Worm (Caenorhabditis elegans) whole organism, L3 larva: ENCODE measurements around the gene F10D7.5.

Experiments
- ceh-28 ChIP-seq: fragments of 150-350 bp; optimal IDR thresholded peaks from 2 replicates; lab custom pipeline; 2014; ENCODE audit warnings: missing biosample characterization, missing genetic modification reagents, missing genetic modification characterization
- elt-2 ChIP-seq: sonication (generic microtip); optimal IDR thresholded peaks from 2 replicates; lab custom pipeline; 2016; ENCODE audit warnings: missing genetic modification reagents, mild to moderate bottlenecking, missing genetic modification characterization, missing compliant biosample characterization
- fos-1 ChIP-seq: fragments of 150-350 bp; optimal IDR thresholded peaks from 2 replicates; lab custom pipeline; 2014; ENCODE audit warnings: missing biosample characterization, missing genetic modification characterization
- mdl-1 ChIP-seq: fragments of 150-350 bp; optimal IDR thresholded peaks from 2 replicates; lab custom pipeline; 2014; ENCODE audit warnings: missing biosample characterization, missing genetic modification characterization
- nhr-23 ChIP-seq: fragments of 150-350 bp; optimal IDR thresholded peaks from 2 replicates; lab custom pipeline; 2014; ENCODE audit warnings: missing biosample characterization, missing genetic modification reagents, missing genetic modification characterization
- nhr-25 ChIP-seq: sonication (generic microtip); optimal IDR thresholded peaks from 2 replicates; lab custom pipeline; 2017; ENCODE audit warnings: missing biosample characterization, missing genetic modification characterization
- nhr-76 ChIP-seq: fragments of 150-350 bp; sonication (generic microtip); optimal IDR thresholded peaks from 5 replicates; lab custom pipeline; 2014; ENCODE audit warnings: missing biosample characterization, missing genetic modification characterization
- nhr-77 ChIP-seq: fragments of 150-350 bp; optimal IDR thresholded peaks from 2 replicates; lab custom pipeline; 2014; ENCODE audit warnings: missing biosample characterization, missing genetic modification characterization
- pha-4 ChIP-seq: fragments of 150-350 bp; optimal IDR thresholded peaks from 2 replicates; lab custom pipeline; 2014; ENCODE audit warnings: missing biosample characterization, missing genetic modification reagents, missing genetic modification characterization

ce11 chrX:17338944-17339343, 52.5 kb downstream of the F10D7.5 start:
- TF ChIP-seq mdl-1 (tag; lab: Kevin White, UChicago) (no peak), nhr-25 (tag; lab: Kevin White, UChicago) (no peak), pha-4 (tag; lab: Kevin White, UChicago) (no peak), nhr-23 (tag; lab: Kevin White, UChicago) (no peak), fos-1 (tag; lab: Kevin White, UChicago) (no peak), nhr-77 (tag; lab: Kevin White, UChicago) (no peak), elt-2 (tag; lab: Kevin White, UChicago) (no peak), ceh-28 (tag; lab: Kevin White, UChicago) (no peak), nhr-76 (tag; lab: Kevin White, UChicago) (no peak)
